Fruit fly (Drosophila melanogaster): ENCODE measurements around the gene ry.

DNA sequence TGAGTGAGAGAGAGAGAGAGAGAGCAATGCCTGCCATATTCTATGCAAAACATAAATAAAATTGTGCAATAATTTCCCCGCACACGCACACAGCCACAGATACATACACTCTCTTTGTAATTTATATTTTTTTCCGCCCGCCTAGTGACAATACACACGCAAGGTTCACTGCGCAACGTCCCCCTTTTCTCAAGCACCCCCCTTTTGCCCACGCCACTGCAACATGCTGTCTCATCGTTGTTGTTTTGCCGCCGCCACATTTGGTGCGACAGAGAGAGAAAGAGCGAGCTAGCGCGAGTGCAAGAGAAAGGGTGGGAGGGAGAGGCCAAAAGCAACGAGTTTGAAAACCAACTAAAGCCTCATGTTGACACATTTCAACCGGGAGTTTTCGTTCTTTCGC, 20.0 kb upstream of the ry start:
- TF ChIP-seq EcR (GFP tag; optimal IDR thresholded peaks at IDR 0.05) = peak in 1 of 2 experiments; percentile 3
- TF ChIP-seq psq (optimal IDR thresholded peaks at IDR 0.05) = no peak
- TF ChIP-seq pan (optimal IDR thresholded peaks at IDR 0.05) = no peak
- peak; percentile 29 for TF ChIP-seq Dll (optimal IDR thresholded peaks at IDR 0.05)

Measured in whole organism.